Worm (Caenorhabditis elegans) whole organism, young adult: ENCODE measurements around the gene rps-14.

Source experiments
- B0336.3 ChIP-seq: fragments of 200-800 bp; sonication (Bioruptor generic); IDR thresholded peaks from 2 replicates; pipeline ENCODE4 v1.3.6; 2022; ENCODE audit warnings: missing genetic modification characterization, missing compliant biosample characterization
- F23B12.7 ChIP-seq: sonication (generic microtip); optimal IDR thresholded peaks from 2 replicates; lab custom pipeline; 2017; ENCODE audit warnings: missing genetic modification characterization, mild to moderate bottlenecking, missing compliant biosample characterization, antibody characterized with exemption, moderate library complexity; ENCODE audit not compliant: insufficient read depth
- F49E8.2 ChIP-seq: sonication (generic microtip); optimal IDR thresholded peaks from 3 replicates; lab custom pipeline; 2017; ENCODE audit warnings: missing genetic modification characterization, mild to moderate bottlenecking, missing compliant biosample characterization, antibody characterized with exemption, moderate library complexity; ENCODE audit not compliant: insufficient read depth
- F52B5.7 ChIP-seq: sonication (generic microtip); optimal IDR thresholded peaks from 2 replicates; lab custom pipeline; 2016; ENCODE audit warnings: mild to moderate bottlenecking, missing genetic modification characterization, missing compliant biosample characterization
- Y56A3A.18 ChIP-seq: fragments of 200-800 bp; sonication (Bioruptor generic); IDR thresholded peaks from 2 replicates; pipeline ENCODE4 v1.3.6; 2022; ENCODE audit warnings: missing genetic modification reagents, missing genetic modification characterization, missing compliant biosample characterization
- Y67H2A.10 ChIP-seq: fragments of 200-800 bp; sonication (Bioruptor generic); conservative IDR thresholded peaks from 2 replicates; pipeline ENCODE4 v1.3.6; 2022; ENCODE audit warnings: missing genetic modification reagents, missing genetic modification characterization, missing compliant biosample characterization
- ama-1 ChIP-seq, 3 experiments: fragments of 150-350 bp in 1 of 3; sonication (generic microtip) in 2 of 3; optimal IDR thresholded peaks; 2 replicates each; lab custom pipeline; 2014 to 2018; ENCODE audit warnings: missing biosample characterization in 2 of 3, missing genetic modification characterization in 2 of 3, missing genetic modification reagents in 2 of 3
- attf-5 ChIP-seq: fragments of 200-800 bp; sonication (Bioruptor generic); optimal IDR thresholded peaks from 2 replicates; lab custom pipeline; 2018; ENCODE audit warnings: mild to moderate bottlenecking, missing genetic modification characterization, missing compliant biosample characterization
- bed-2 ChIP-seq: fragments of 200-800 bp; sonication (Bioruptor generic); IDR thresholded peaks from 2 replicates; pipeline ENCODE4 v1.3.6; 2022; ENCODE audit warnings: missing genetic modification reagents, missing genetic modification characterization, missing compliant biosample characterization
- cebp-1 ChIP-seq, 2 experiments: fragments of 200-800 bp in 1 of 2; sonication (Bioruptor generic) in 1 of 2; sonication (generic microtip) in 1 of 2; IDR thresholded peaks in 1 of 2; optimal IDR thresholded peaks in 1 of 2; 2 replicates each; pipeline versions ENCODE4 v1.3.6 to Lab custom; 2017 to 2022; ENCODE audit warnings: missing compliant biosample characterization in 2 of 2, missing genetic modification characterization in 2 of 2, mild to moderate bottlenecking in 1 of 2, missing genetic modification reagents in 1 of 2, moderate library complexity in 1 of 2
- ceh-100 ChIP-seq: fragments of 200-800 bp; sonication (Bioruptor generic); IDR thresholded peaks from 2 replicates; pipeline ENCODE4 v1.3.6; 2022; ENCODE audit warnings: missing genetic modification reagents, missing genetic modification characterization, missing compliant biosample characterization
- ceh-27 ChIP-seq: fragments of 200-800 bp; sonication (Bioruptor generic); optimal IDR thresholded peaks from 2 replicates; lab custom pipeline; 2018; ENCODE audit warnings: mild to moderate bottlenecking, missing genetic modification characterization, moderate library complexity, missing compliant biosample characterization
- ceh-58 ChIP-seq: fragments of 200-800 bp; sonication (Bioruptor generic); IDR thresholded peaks from 2 replicates; pipeline ENCODE4 v1.3.6; 2022; ENCODE audit warnings: missing genetic modification characterization, missing compliant biosample characterization
- ceh-79 ChIP-seq: sonication (generic microtip); optimal IDR thresholded peaks from 2 replicates; lab custom pipeline; 2017; ENCODE audit warnings: mild to moderate bottlenecking, missing genetic modification characterization, missing compliant biosample characterization
- die-1 ChIP-seq: sonication (generic microtip); optimal IDR thresholded peaks from 2 replicates; lab custom pipeline; 2016; ENCODE audit warnings: missing genotype, mild to moderate bottlenecking, missing genetic modification characterization, missing compliant biosample characterization
- efl-1 ChIP-seq: fragments of 150-350 bp; optimal IDR thresholded peaks from 2 replicates; lab custom pipeline; 2014; ENCODE audit warnings: missing biosample characterization, missing genetic modification reagents, missing genetic modification characterization
- egl-44 ChIP-seq: fragments of 200-800 bp; sonication (Bioruptor generic); IDR thresholded peaks from 2 replicates; pipeline ENCODE4 v1.3.6; 2022; ENCODE audit warnings: missing genetic modification reagents, missing genetic modification characterization, missing compliant biosample characterization
- ekl-4 ChIP-seq: fragments of 200-800 bp; sonication (Bioruptor generic); IDR thresholded peaks from 2 replicates; pipeline ENCODE4 v1.3.6; 2022; ENCODE audit warnings: missing genetic modification reagents, missing genetic modification characterization, missing compliant biosample characterization
- hmg-1.2 ChIP-seq: fragments of 200-800 bp; sonication (Bioruptor generic); IDR thresholded peaks from 2 replicates; pipeline ENCODE4 v1.3.6; 2022; ENCODE audit warnings: missing genetic modification reagents, missing genetic modification characterization, missing compliant biosample characterization
- let-607 ChIP-seq, 2 experiments: fragments of 200-800 bp in 1 of 2; sonication (Bioruptor generic) in 1 of 2; sonication (generic microtip) in 1 of 2; optimal IDR thresholded peaks; 2 replicates each; lab custom pipeline; 2016 to 2018; ENCODE audit warnings: mild to moderate bottlenecking in 2 of 2, missing compliant biosample characterization in 2 of 2, missing genetic modification characterization in 2 of 2, moderate library complexity in 2 of 2, missing genotype in 1 of 2
- lin-35 ChIP-seq, 3 experiments: fragments of 150-350 bp in 2 of 3; sonication (generic microtip) in 1 of 3; optimal IDR thresholded peaks; 2 replicates each; lab custom pipeline; 2014 to 2018; ENCODE audit warnings: missing biosample characterization in 3 of 3, missing genetic modification characterization in 3 of 3, missing genetic modification reagents in 3 of 3
- lin-40 ChIP-seq: sonication (generic microtip); optimal IDR thresholded peaks from 2 replicates; lab custom pipeline; 2016; ENCODE audit warnings: missing genetic modification characterization, mild to moderate bottlenecking, missing compliant biosample characterization, missing genotype, missing genetic modification reagents
- lin-54 ChIP-seq: fragments of 200-800 bp; sonication (Bioruptor generic); optimal IDR thresholded peaks from 2 replicates; lab custom pipeline; 2018; ENCODE audit warnings: mild to moderate bottlenecking, missing genetic modification characterization, missing compliant biosample characterization
- lsl-1 ChIP-seq: fragments of 200-800 bp; sonication (Bioruptor generic); optimal IDR thresholded peaks from 2 replicates; lab custom pipeline; 2018; ENCODE audit warnings: mild to moderate bottlenecking, missing genetic modification characterization, moderate library complexity, missing compliant biosample characterization
- lsy-27 ChIP-seq: sonication (generic microtip); optimal IDR thresholded peaks from 2 replicates; lab custom pipeline; 2017; ENCODE audit warnings: missing genetic modification characterization, mild to moderate bottlenecking, missing compliant biosample characterization, antibody characterized with exemption, missing genotype, borderline replicate concordance; ENCODE audit not compliant: insufficient read depth
- madf-10 ChIP-seq: sonication (generic microtip); optimal IDR thresholded peaks from 2 replicates; lab custom pipeline; 2016; ENCODE audit warnings: mild to moderate bottlenecking, missing genetic modification characterization, missing compliant biosample characterization
- madf-3 ChIP-seq: fragments of 200-800 bp; sonication (Bioruptor generic); IDR thresholded peaks from 2 replicates; pipeline ENCODE4 v1.3.6; 2022; ENCODE audit warnings: missing genetic modification reagents, missing genetic modification characterization, missing compliant biosample characterization
- mcd-1 ChIP-seq: fragments of 200-800 bp; sonication (Bioruptor generic); IDR thresholded peaks from 2 replicates; pipeline ENCODE4 v1.3.6; 2022; ENCODE audit warnings: missing genetic modification reagents, missing genetic modification characterization, missing compliant biosample characterization
- nfyb-1 ChIP-seq: fragments of 200-800 bp; sonication (Bioruptor generic); IDR thresholded peaks from 2 replicates; pipeline ENCODE4 v1.3.6; 2022; ENCODE audit warnings: missing genetic modification reagents, missing genetic modification characterization, missing compliant biosample characterization
- nhr-27 ChIP-seq: fragments of 200-800 bp; sonication (Bioruptor generic); optimal IDR thresholded peaks from 2 replicates; lab custom pipeline; 2018; ENCODE audit warnings: mild to moderate bottlenecking, missing genetic modification characterization, moderate library complexity, missing compliant biosample characterization
- nhr-80 ChIP-seq: sonication (generic microtip); optimal IDR thresholded peaks from 2 replicates; lab custom pipeline; 2016; ENCODE audit warnings: missing genetic modification characterization, missing compliant biosample characterization
- rec-8 ChIP-seq, 2 experiments: sonication (generic microtip); optimal IDR thresholded peaks; 2 replicates each; lab custom pipeline; 2016; ENCODE audit warnings: mild to moderate bottlenecking in 2 of 2, missing genetic modification characterization in 2 of 2, missing genetic modification reagents in 2 of 2, missing genotype in 2 of 2, missing biosample characterization in 1 of 2, missing compliant biosample characterization in 1 of 2, moderate library complexity in 1 of 2
- repo-1 ChIP-seq: sonication (generic microtip); optimal IDR thresholded peaks from 2 replicates; lab custom pipeline; 2017; ENCODE audit warnings: mild to moderate bottlenecking, missing genetic modification characterization, missing compliant biosample characterization
- snpc-4 ChIP-seq, 5 experiments: fragments of 150-350 bp in 1 of 5; sonication (generic microtip) in 4 of 5; optimal IDR thresholded peaks; 2 replicates each; lab custom pipeline; 2014 to 2018; ENCODE audit warnings: missing genetic modification characterization in 5 of 5, missing biosample characterization in 3 of 5, antibody characterized with exemption in 2 of 5, mild to moderate bottlenecking in 2 of 5, missing compliant biosample characterization in 2 of 5, missing genotype in 2 of 5, moderate library complexity in 2 of 5, missing genetic modification reagents in 1 of 5
- tbp1 ChIP-seq: fragments of 200-800 bp; sonication (Bioruptor generic); optimal IDR thresholded peaks from 2 replicates; lab custom pipeline; 2018; ENCODE audit warnings: mild to moderate bottlenecking, missing genetic modification characterization, missing compliant biosample characterization
- tbx-9 ChIP-seq: sonication (generic microtip); optimal IDR thresholded peaks from 2 replicates; lab custom pipeline; 2016; ENCODE audit warnings: borderline replicate concordance, missing genetic modification characterization, inconsistent platforms, missing compliant biosample characterization
- xnd-1 ChIP-seq: sonication (generic microtip); optimal IDR thresholded peaks from 2 replicates; lab custom pipeline; 2016; ENCODE audit warnings: missing genotype, missing genetic modification reagents, missing genetic modification characterization, missing compliant biosample characterization
- zfh-2 ChIP-seq: fragments of 200-800 bp; sonication (Bioruptor generic); conservative IDR thresholded peaks from 2 replicates; pipeline ENCODE4 v1.3.6; 2022; ENCODE audit warnings: missing genetic modification reagents, missing genetic modification characterization, missing compliant biosample characterization
- ztf-18 ChIP-seq: sonication (generic microtip); optimal IDR thresholded peaks from 2 replicates; lab custom pipeline; 2016; ENCODE audit warnings: missing genotype, mild to moderate bottlenecking, missing genetic modification characterization, missing compliant biosample characterization
- ztf-22 ChIP-seq: fragments of 200-800 bp; sonication (Bioruptor generic); optimal IDR thresholded peaks from 2 replicates; lab custom pipeline; 2018; ENCODE audit warnings: mild to moderate bottlenecking, missing genetic modification characterization, moderate library complexity, missing compliant biosample characterization
- ztf-6 ChIP-seq: fragments of 200-800 bp; sonication (Bioruptor generic); IDR thresholded peaks from 2 replicates; pipeline ENCODE4 v1.3.6; 2022; ENCODE audit warnings: missing genetic modification reagents, missing genetic modification characterization, missing compliant biosample characterization

The rps-14 gene

DNA sequence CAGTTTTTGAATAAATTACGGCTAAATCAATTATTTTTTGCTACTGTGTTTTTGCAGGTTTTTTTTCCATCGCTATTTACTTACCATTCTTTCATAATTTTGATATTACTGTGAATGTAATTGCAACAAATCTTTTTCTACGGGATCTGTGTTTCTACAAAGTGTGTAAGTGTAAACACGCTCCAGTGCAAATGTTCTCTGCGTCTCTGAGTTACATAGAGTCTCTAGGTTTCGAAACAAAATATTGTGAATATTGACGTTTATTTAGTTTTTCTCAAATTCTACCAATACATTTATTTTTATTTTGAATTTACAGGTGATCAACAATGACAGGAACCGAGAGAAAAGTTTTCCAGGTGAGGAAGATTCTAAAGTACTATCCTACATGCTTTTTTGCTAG, 4.6 kb upstream of the rps-14 start, which contains the start of gene yju-2:
TSS of gene yju-2 (plus strand) at position 315 of the 400 bp plus-strand sequence.
- TF ChIP-seq nhr-80 (peak; percentile 7), ceh-27 (GFP tag; lab: Kevin White, UChicago) (no peak), lin-54 (GFP tag; lab: Kevin White, UChicago) (peak; percentile 16), egl-44 (GFP tag; lab: Robert Waterston, UW) (no peak), lin-40 (tag; lab: Kevin White, UChicago) (no peak), let-607 (tag; optimal IDR thresholded peaks at IDR 0.05; lab: Kevin White, UChicago) (no peak), F52B5.7 (tag; lab: Kevin White, UChicago) (no peak), xnd-1 (no peak), nfyb-1 (no peak), repo-1 (tag; lab: Kevin White, UChicago) (peak; percentile 18), tbp1 (GFP tag; lab: Kevin White, UChicago) (peak; percentile 11), ztf-22 (no peak), F23B12.7 (tag; lab: Kevin White, UChicago) (peak; percentile 35), bed-2 (GFP tag; lab: Robert Waterston, UW) (no peak), madf-3 (0 out of 2 replicates have a peak, but pooled peaks have one; percentile 47), mcd-1 (peak; percentile 68), ztf-6 (GFP tag; lab: Robert Waterston, UW) (no peak), F49E8.2 (tag; lab: Kevin White, UChicago) (peak; percentile 48), efl-1 (GFP tag; lab: Kevin White, UChicago) (peak; percentile 12), ztf-18 (tag; lab: Kevin White, UChicago) (peak; percentile 2), lin-35 (GFP tag; optimal IDR thresholded peaks at IDR 0.05; lab: Kevin White, UChicago) (peak in 1 of 3 experiments; percentile 57), die-1 (no peak), rec-8 (tag; optimal IDR thresholded peaks at IDR 0.05; lab: Kevin White, UChicago) (no peak), Y67H2A.10 (GFP tag; lab: Robert Waterston, UW) (no peak), ceh-79 (tag; lab: Kevin White, UChicago) (no peak), snpc-4 (GFP tag; optimal IDR thresholded peaks at IDR 0.05; lab: Kevin White, UChicago) (peak; percentile 31), snpc-4 (tag; optimal IDR thresholded peaks at IDR 0.05; lab: Kevin White, UChicago) (peak in 2 of 4 experiments; percentile 38 to 41), nhr-27 (tag; lab: Kevin White, UChicago) (peak; percentile 9), tbx-9 (no peak), ceh-100 (GFP tag; lab: Robert Waterston, UW) (peak; percentile 88), Y56A3A.18 (no peak), madf-10 (peak; percentile 3), hmg-1.2 (GFP tag; lab: Robert Waterston, UW) (peak; percentile 81), B0336.3 (GFP tag; lab: Robert Waterston, UW) (0 out of 2 replicates have a peak, but pooled peaks have one; percentile 22), ceh-58 (GFP tag; lab: Robert Waterston, UW) (no peak), attf-5 (GFP tag; lab: Kevin White, UChicago) (peak; percentile 12), ekl-4 (GFP tag; lab: Robert Waterston, UW) (no peak), lsl-1 (GFP tag; lab: Kevin White, UChicago) (peak; percentile 7), lsy-27 (tag; lab: Kevin White, UChicago) (no peak), zfh-2 (GFP tag; lab: Robert Waterston, UW) (no peak), cebp-1 (GFP tag; IDR thresholded peaks at IDR 0.05; lab: Robert Waterston, UW) (no peak), cebp-1 (tag; optimal IDR thresholded peaks at IDR 0.05; lab: Kevin White, UChicago) (peak; percentile 58), ama-1 (optimal IDR thresholded peaks at IDR 0.05; lab: Kevin White, UChicago) (peak; percentile 16), ama-1 (GFP tag; optimal IDR thresholded peaks at IDR 0.05; lab: Kevin White, UChicago) (peak in 1 of 2 experiments; percentile 38)
